Fruit fly (Drosophila melanogaster) S2 (cell line): ENCODE measurements around the gene CG9706.

Experiments
- CG8478 ChIP-seq: fragments of >200 bp; optimal IDR thresholded peaks from 2 replicates; lab custom pipeline; 2018
- CTCF ChIP-seq, 2 experiments: fragments of >200 bp; optimal IDR thresholded peaks; 2 replicates each; lab custom pipeline; 2018

dm6 chr3L:16762203-16762997, 20.4 kb upstream of the CG9706 start:
- TF ChIP-seq CG8478 (lab: Kevin White, UChicago) (no peak), CTCF (optimal IDR thresholded peaks at IDR 0.05; lab: Kevin White, UChicago) (no peak)
